Fruit fly (Drosophila melanogaster): Measurements from ENCODE around the gene CG4709.

- TF ChIP-seq OdsH (GFP tag; optimal IDR thresholded peaks at IDR 0.05) = no peak
- TF ChIP-seq fru (GFP tag; optimal IDR thresholded peaks at IDR 0.05) = no peak
- TF ChIP-seq Vsx2 (GFP tag; optimal IDR thresholded peaks at IDR 0.05; ENCODE audit: partially characterized antibody) = no peak
- no peak for TF ChIP-seq br (GFP tag; optimal IDR thresholded peaks at IDR 0.05)
- no peak for TF ChIP-seq sage (GFP tag; optimal IDR thresholded peaks at IDR 0.05)
Observed at dm6 chr2L:9963603-9964042, 9.5 kb downstream of the CG4709 start, which contains the start of gene CG5850.

All from whole organism, wandering third instar larva.